Fruit fly (Drosophila melanogaster) whole organism, adult: Measurements from ENCODE around the gene CG12540.

Experiments used
- CG11617 ChIP-seq: fragments of 200-800 bp; sonication (Bioruptor generic); optimal IDR thresholded peaks from 2 replicates; lab custom pipeline; 2017; ENCODE audit warnings: mild to moderate bottlenecking, missing biosample characterization, missing genetic modification reagents, missing genetic modification characterization
- CG12768 ChIP-seq: fragments of 200-800 bp; sonication (Bioruptor generic); optimal IDR thresholded peaks from 2 replicates; lab custom pipeline; 2017; ENCODE audit warnings: missing biosample characterization, missing genetic modification characterization, mild to moderate bottlenecking, moderate library complexity, missing genetic modification reagents
- CG1620 ChIP-seq: fragments of 200-800 bp; sonication (Bioruptor generic); optimal IDR thresholded peaks from 2 replicates; lab custom pipeline; 2016; ENCODE audit warnings: missing biosample characterization, missing genetic modification characterization
- CG33017 ChIP-seq: fragments of 200-800 bp; sonication (Bioruptor generic); optimal IDR thresholded peaks from 2 replicates; lab custom pipeline; 2018; ENCODE audit warnings: missing biosample characterization, mild to moderate bottlenecking, missing genetic modification characterization, moderate library complexity
- CG5204 ChIP-seq: fragments of 200-800 bp; sonication (Bioruptor generic); optimal IDR thresholded peaks from 2 replicates; lab custom pipeline; 2016; ENCODE audit warnings: missing biosample characterization, missing genetic modification characterization
- CG7101 ChIP-seq: fragments of 200-800 bp; sonication (Bioruptor generic); optimal IDR thresholded peaks from 2 replicates; lab custom pipeline; 2018; ENCODE audit warnings: missing biosample characterization, mild to moderate bottlenecking, missing genetic modification characterization, moderate library complexity
- tj ChIP-seq: fragments of 200-800 bp; sonication (Bioruptor generic); optimal IDR thresholded peaks from 3 replicates; lab custom pipeline; 2017; ENCODE audit warnings: missing biosample characterization, mild to moderate bottlenecking, missing genetic modification characterization, moderate library complexity
- toe ChIP-seq: fragments of 200-800 bp; sonication (Bioruptor generic); optimal IDR thresholded peaks from 2 replicates; lab custom pipeline; 2016; ENCODE audit warnings: missing biosample characterization, missing genetic modification characterization

DNA sequence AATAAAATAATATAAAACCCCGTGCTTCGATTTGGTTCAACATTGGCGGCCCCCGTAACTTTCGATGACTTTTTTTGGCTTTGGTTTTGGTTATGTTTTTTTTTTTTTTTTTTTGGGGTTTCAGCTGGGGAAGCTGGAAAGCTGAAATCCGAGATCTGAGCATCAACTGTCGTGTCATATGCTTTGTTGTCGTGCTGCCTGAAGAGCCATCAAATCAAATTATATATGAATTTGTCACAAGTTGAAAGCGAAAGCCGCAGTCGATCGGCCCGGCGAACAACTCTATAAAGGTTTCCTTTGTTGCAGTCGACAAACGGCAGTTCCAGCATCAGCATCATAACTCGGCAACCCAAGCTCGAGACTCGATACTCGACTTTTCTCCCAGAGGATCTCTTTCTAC, at the start of gene CG12540:
- TF ChIP-seq CG11617 (GFP tag; lab: Kevin White, UChicago) (no peak), CG7101 (tag; lab: Kevin White, UChicago) (no peak), CG33017 (tag; lab: Kevin White, UChicago) (no peak), tj (GFP tag; lab: Kevin White, UChicago) (no peak), CG5204 (no peak), CG1620 (GFP tag; lab: Kevin White, UChicago) (no peak), toe (no peak), CG12768 (GFP tag; lab: Kevin White, UChicago) (no peak)
